Worm (Caenorhabditis elegans) whole organism, young adult: Measurements from ENCODE around the gene F54B3.4.

Experiments
- B0019.2 ChIP-seq: fragments of 200-800 bp; sonication (Bioruptor generic); conservative IDR thresholded peaks from 2 replicates; pipeline ENCODE4 v1.3.6; 2022; ENCODE audit warnings: missing genetic modification reagents, missing genetic modification characterization, missing compliant biosample characterization
- B0035.1 ChIP-seq: sonication (generic microtip); optimal IDR thresholded peaks from 2 replicates; lab custom pipeline; 2016; ENCODE audit warnings: missing genetic modification characterization, mild to moderate bottlenecking, missing compliant biosample characterization, missing genotype, missing genetic modification reagents
- B0261.1 ChIP-seq: sonication (generic microtip); optimal IDR thresholded peaks from 2 replicates; lab custom pipeline; 2016; ENCODE audit warnings: mild to moderate bottlenecking, missing genetic modification characterization, moderate library complexity, missing compliant biosample characterization
- C06A6.2 ChIP-seq: fragments of 200-800 bp; sonication (Bioruptor generic); conservative IDR thresholded peaks from 2 replicates; pipeline ENCODE4 v1.3.6; 2022; ENCODE audit warnings: missing genetic modification characterization, missing compliant biosample characterization
- F33H1.4 ChIP-seq: fragments of 200-800 bp; sonication (Bioruptor generic); IDR thresholded peaks from 2 replicates; pipeline ENCODE4 v1.3.6; 2022; ENCODE audit warnings: missing genetic modification reagents, missing genetic modification characterization, missing compliant biosample characterization
- F39B2.1 ChIP-seq: fragments of 200-800 bp; sonication (Bioruptor generic); IDR thresholded peaks from 2 replicates; pipeline ENCODE4 v1.3.6; 2022; ENCODE audit warnings: missing genetic modification reagents, missing genetic modification characterization, missing compliant biosample characterization
- F55B11.4 ChIP-seq: sonication (generic microtip); optimal IDR thresholded peaks from 2 replicates; lab custom pipeline; 2016; ENCODE audit warnings: missing compliant biosample characterization, missing genetic modification characterization, borderline replicate concordance; ENCODE audit not compliant: insufficient read depth
- F57A8.1 ChIP-seq: fragments of 200-800 bp; sonication (Bioruptor generic); optimal IDR thresholded peaks from 2 replicates; lab custom pipeline; 2018; ENCODE audit warnings: mild to moderate bottlenecking, missing genetic modification characterization, moderate library complexity, missing compliant biosample characterization
- Y53G8AR.9 ChIP-seq: fragments of 200-800 bp; sonication (Bioruptor generic); conservative IDR thresholded peaks from 2 replicates; pipeline ENCODE4 v1.3.6; 2022; ENCODE audit warnings: missing genetic modification reagents, missing genetic modification characterization, missing compliant biosample characterization
- Y56A3A.18 ChIP-seq: fragments of 200-800 bp; sonication (Bioruptor generic); IDR thresholded peaks from 2 replicates; pipeline ENCODE4 v1.3.6; 2022; ENCODE audit warnings: missing genetic modification reagents, missing genetic modification characterization, missing compliant biosample characterization
- Y79H2A.3 ChIP-seq: fragments of 200-800 bp; sonication (Bioruptor generic); conservative IDR thresholded peaks from 2 replicates; pipeline ENCODE4 v1.3.6; 2022; ENCODE audit warnings: missing genetic modification reagents, missing genetic modification characterization, missing compliant biosample characterization
- Y95B8A.8 ChIP-seq: fragments of 200-800 bp; sonication (Bioruptor generic); IDR thresholded peaks from 2 replicates; pipeline ENCODE4 v1.3.6; 2022; ENCODE audit warnings: missing genetic modification reagents, missing genetic modification characterization, missing compliant biosample characterization
- ZK185.1 ChIP-seq: sonication (generic microtip); optimal IDR thresholded peaks from 2 replicates; lab custom pipeline; 2016; ENCODE audit warnings: mild to moderate bottlenecking, missing genetic modification characterization, missing compliant biosample characterization; ENCODE audit not compliant: poor library complexity, severe bottlenecking
- bed-1 ChIP-seq: fragments of 200-800 bp; sonication (Bioruptor generic); IDR thresholded peaks from 2 replicates; pipeline ENCODE4 v1.3.6; 2022; ENCODE audit warnings: missing genetic modification reagents, missing genetic modification characterization, missing compliant biosample characterization
- cebp-1 ChIP-seq, 2 experiments: fragments of 200-800 bp in 1 of 2; sonication (Bioruptor generic) in 1 of 2; sonication (generic microtip) in 1 of 2; IDR thresholded peaks in 1 of 2; optimal IDR thresholded peaks in 1 of 2; 2 replicates each; pipeline versions ENCODE4 v1.3.6 to Lab custom; 2017 to 2022; ENCODE audit warnings: missing compliant biosample characterization in 2 of 2, missing genetic modification characterization in 2 of 2, mild to moderate bottlenecking in 1 of 2, missing genetic modification reagents in 1 of 2, moderate library complexity in 1 of 2
- ceh-27 ChIP-seq: fragments of 200-800 bp; sonication (Bioruptor generic); optimal IDR thresholded peaks from 2 replicates; lab custom pipeline; 2018; ENCODE audit warnings: mild to moderate bottlenecking, missing genetic modification characterization, moderate library complexity, missing compliant biosample characterization
- ceh-58 ChIP-seq: fragments of 200-800 bp; sonication (Bioruptor generic); IDR thresholded peaks from 2 replicates; pipeline ENCODE4 v1.3.6; 2022; ENCODE audit warnings: missing genetic modification characterization, missing compliant biosample characterization
- ceh-79 ChIP-seq: sonication (generic microtip); optimal IDR thresholded peaks from 2 replicates; lab custom pipeline; 2017; ENCODE audit warnings: mild to moderate bottlenecking, missing genetic modification characterization, missing compliant biosample characterization
- ceh-91 ChIP-seq: fragments of 200-800 bp; sonication (Bioruptor generic); IDR thresholded peaks from 2 replicates; pipeline ENCODE4 v1.3.6; 2022; ENCODE audit warnings: missing genetic modification reagents, missing genetic modification characterization, missing compliant biosample characterization
- dox-1 ChIP-seq: fragments of 200-800 bp; sonication (Bioruptor generic); IDR thresholded peaks from 2 replicates; pipeline ENCODE4 v1.3.6; 2022; ENCODE audit warnings: missing genetic modification reagents, missing genetic modification characterization, missing compliant biosample characterization
- dpff-1 ChIP-seq: sonication (generic microtip); optimal IDR thresholded peaks from 2 replicates; lab custom pipeline; 2017; ENCODE audit warnings: mild to moderate bottlenecking, missing genetic modification characterization, missing compliant biosample characterization
- dpl-1 ChIP-seq: fragments of 150-350 bp; optimal IDR thresholded peaks from 2 replicates; lab custom pipeline; 2014; ENCODE audit warnings: missing biosample characterization, missing genetic modification reagents, missing genetic modification characterization
- ekl-4 ChIP-seq: fragments of 200-800 bp; sonication (Bioruptor generic); IDR thresholded peaks from 2 replicates; pipeline ENCODE4 v1.3.6; 2022; ENCODE audit warnings: missing genetic modification reagents, missing genetic modification characterization, missing compliant biosample characterization
- ets-4 ChIP-seq: fragments of 200-800 bp; sonication (Bioruptor generic); optimal IDR thresholded peaks from 2 replicates; lab custom pipeline; 2018; ENCODE audit warnings: mild to moderate bottlenecking, missing genetic modification characterization, missing compliant biosample characterization
- him-1 ChIP-seq: sonication (generic microtip); optimal IDR thresholded peaks from 2 replicates; lab custom pipeline; 2016; ENCODE audit warnings: missing genotype, missing genetic modification reagents, missing genetic modification characterization, missing compliant biosample characterization
- hmg-1.2 ChIP-seq: fragments of 200-800 bp; sonication (Bioruptor generic); IDR thresholded peaks from 2 replicates; pipeline ENCODE4 v1.3.6; 2022; ENCODE audit warnings: missing genetic modification reagents, missing genetic modification characterization, missing compliant biosample characterization
- hrde-1 ChIP-seq: sonication (generic microtip); optimal IDR thresholded peaks from 2 replicates; lab custom pipeline; 2016; ENCODE audit warnings: missing genetic modification characterization, mild to moderate bottlenecking, missing compliant biosample characterization, moderate library complexity, missing genotype, missing genetic modification reagents, borderline replicate concordance
- hsf-1 ChIP-seq: fragments of 200-800 bp; sonication (Bioruptor generic); IDR thresholded peaks from 2 replicates; pipeline ENCODE4 v1.3.6; 2022; ENCODE audit warnings: missing genetic modification reagents, missing genetic modification characterization, missing compliant biosample characterization
- lin-26 ChIP-seq: fragments of 200-800 bp; sonication (Bioruptor generic); IDR thresholded peaks from 2 replicates; pipeline ENCODE4 v1.3.6; 2022; ENCODE audit warnings: missing genetic modification reagents, missing genetic modification characterization, missing compliant biosample characterization
- lsl-1 ChIP-seq: fragments of 200-800 bp; sonication (Bioruptor generic); optimal IDR thresholded peaks from 2 replicates; lab custom pipeline; 2018; ENCODE audit warnings: mild to moderate bottlenecking, missing genetic modification characterization, moderate library complexity, missing compliant biosample characterization
- lsy-27 ChIP-seq: sonication (generic microtip); optimal IDR thresholded peaks from 2 replicates; lab custom pipeline; 2017; ENCODE audit warnings: missing genetic modification characterization, mild to moderate bottlenecking, missing compliant biosample characterization, antibody characterized with exemption, missing genotype, borderline replicate concordance; ENCODE audit not compliant: insufficient read depth
- madf-10 ChIP-seq: sonication (generic microtip); optimal IDR thresholded peaks from 2 replicates; lab custom pipeline; 2016; ENCODE audit warnings: mild to moderate bottlenecking, missing genetic modification characterization, missing compliant biosample characterization
- madf-6 ChIP-seq: fragments of 200-800 bp; sonication (Bioruptor generic); IDR thresholded peaks from 2 replicates; pipeline ENCODE4 v1.3.6; 2022; ENCODE audit warnings: missing genetic modification reagents, missing genetic modification characterization, missing compliant biosample characterization
- mcd-1 ChIP-seq: fragments of 200-800 bp; sonication (Bioruptor generic); IDR thresholded peaks from 2 replicates; pipeline ENCODE4 v1.3.6; 2022; ENCODE audit warnings: missing genetic modification reagents, missing genetic modification characterization, missing compliant biosample characterization
- nfya-1 ChIP-seq: sonication (generic microtip); optimal IDR thresholded peaks from 2 replicates; lab custom pipeline; 2017; ENCODE audit warnings: antibody characterized with exemption, missing compliant biosample characterization, missing genetic modification characterization, borderline replicate concordance; ENCODE audit not compliant: insufficient read depth
- nfya-2 ChIP-seq: fragments of 200-800 bp; sonication (Bioruptor generic); IDR thresholded peaks from 2 replicates; pipeline ENCODE4 v1.3.6; 2022; ENCODE audit warnings: missing genetic modification reagents, missing genetic modification characterization, missing compliant biosample characterization
- nfyb-1 ChIP-seq: fragments of 200-800 bp; sonication (Bioruptor generic); IDR thresholded peaks from 2 replicates; pipeline ENCODE4 v1.3.6; 2022; ENCODE audit warnings: missing genetic modification reagents, missing genetic modification characterization, missing compliant biosample characterization
- sdz-38 ChIP-seq: sonication (generic microtip); optimal IDR thresholded peaks from 2 replicates; lab custom pipeline; 2016; ENCODE audit warnings: missing genotype, missing genetic modification characterization, missing compliant biosample characterization
- snpc-1.3 ChIP-seq: sonication (generic microtip); optimal IDR thresholded peaks from 2 replicates; lab custom pipeline; 2017; ENCODE audit warnings: missing genetic modification characterization, mild to moderate bottlenecking, missing compliant biosample characterization, antibody characterized with exemption, moderate library complexity, missing genotype, missing genetic modification reagents; ENCODE audit not compliant: insufficient read depth
- snpc-4 ChIP-seq, 5 experiments: fragments of 150-350 bp in 1 of 5; sonication (generic microtip) in 4 of 5; optimal IDR thresholded peaks; 2 replicates each; lab custom pipeline; 2014 to 2018; ENCODE audit warnings: missing genetic modification characterization in 5 of 5, missing biosample characterization in 3 of 5, antibody characterized with exemption in 2 of 5, mild to moderate bottlenecking in 2 of 5, missing compliant biosample characterization in 2 of 5, missing genotype in 2 of 5, moderate library complexity in 2 of 5, missing genetic modification reagents in 1 of 5
- somi-1 ChIP-seq: fragments of 200-800 bp; sonication (Bioruptor generic); optimal IDR thresholded peaks from 2 replicates; lab custom pipeline; 2018; ENCODE audit warnings: mild to moderate bottlenecking, missing genetic modification characterization, missing compliant biosample characterization
- tbp1 ChIP-seq: fragments of 200-800 bp; sonication (Bioruptor generic); optimal IDR thresholded peaks from 2 replicates; lab custom pipeline; 2018; ENCODE audit warnings: mild to moderate bottlenecking, missing genetic modification characterization, missing compliant biosample characterization
- unc-130 ChIP-seq: sonication (generic microtip); optimal IDR thresholded peaks from 2 replicates; lab custom pipeline; 2016; ENCODE audit warnings: missing genetic modification reagents, missing genetic modification characterization, missing compliant biosample characterization
- xnd-1 ChIP-seq: sonication (generic microtip); optimal IDR thresholded peaks from 2 replicates; lab custom pipeline; 2016; ENCODE audit warnings: missing genotype, missing genetic modification reagents, missing genetic modification characterization, missing compliant biosample characterization
- ztf-6 ChIP-seq: fragments of 200-800 bp; sonication (Bioruptor generic); IDR thresholded peaks from 2 replicates; pipeline ENCODE4 v1.3.6; 2022; ENCODE audit warnings: missing genetic modification reagents, missing genetic modification characterization, missing compliant biosample characterization

F54B3.4 gene

DNA sequence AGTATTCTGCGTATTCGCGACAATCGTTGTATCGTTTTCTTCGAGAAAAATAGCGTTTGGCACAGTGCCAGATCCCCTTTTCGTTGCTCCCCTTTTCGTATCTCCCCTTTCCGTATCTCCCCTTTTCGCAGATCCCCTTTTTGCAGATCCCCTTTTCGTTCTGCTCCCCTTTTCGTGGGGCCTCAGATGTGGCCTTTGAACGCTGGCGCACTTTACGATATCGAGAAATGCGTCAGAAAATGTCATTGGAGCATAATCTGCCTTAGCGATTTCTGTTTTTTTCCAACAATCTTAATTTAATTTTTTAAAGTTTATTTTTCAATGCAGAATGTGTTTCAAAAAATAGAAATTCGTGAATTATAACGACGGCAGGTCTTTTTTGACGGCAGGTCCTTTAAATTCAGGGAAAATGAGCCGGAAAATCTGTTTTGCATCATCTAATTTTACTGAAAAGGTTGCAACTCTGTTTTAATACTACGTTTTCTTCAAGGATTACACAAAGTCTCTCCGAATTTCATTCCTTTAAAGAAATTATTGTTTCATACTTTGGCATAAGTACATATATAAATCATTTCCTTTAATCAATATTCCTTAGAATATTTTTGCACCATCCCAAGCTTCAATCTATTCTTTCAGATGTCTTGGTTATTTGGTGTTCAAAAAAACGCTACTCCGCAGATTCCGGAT, 22.5 kb downstream of the F54B3.4 start, which contains the start of gene atad-3 (continued):
- peak; percentile 80; the same call in 1 of the 2 replicates for TF ChIP-seq hsf-1 (GFP tag; lab: Robert Waterston, UW)
- TF ChIP-seq nfyb-1 (GFP tag; lab: Robert Waterston, UW): peak; percentile 95
- peak; percentile 33 for TF ChIP-seq hrde-1 (tag; lab: Kevin White, UChicago)
- TF ChIP-seq bed-1 (GFP tag; lab: Robert Waterston, UW): no peak
- TF ChIP-seq Y53G8AR.9: peak; percentile 95
- peak; percentile 78 for TF ChIP-seq hmg-1.2 (GFP tag; lab: Robert Waterston, UW)
- peak; percentile 62; the same call in 1 of the 2 replicates for TF ChIP-seq Y56A3A.18 (GFP tag; lab: Robert Waterston, UW)
- TF ChIP-seq unc-130: peak; percentile 74
- peak; percentile 87 for TF ChIP-seq madf-10 (tag; lab: Kevin White, UChicago)
- no peak for TF ChIP-seq F57A8.1
- TF ChIP-seq ceh-91 (GFP tag; lab: Robert Waterston, UW): peak; percentile 93
- TF ChIP-seq xnd-1 (tag; lab: Kevin White, UChicago): no peak
- TF ChIP-seq lsl-1: peak; percentile 66
- peak; percentile 12 for TF ChIP-seq snpc-1.3 (tag; lab: Kevin White, UChicago)
- TF ChIP-seq B0035.1 (tag; lab: Kevin White, UChicago): peak; percentile 20
- TF ChIP-seq lsy-27: no peak
- TF ChIP-seq tbp1 (GFP tag; lab: Kevin White, UChicago): peak; percentile 72
- peak; percentile 93 for TF ChIP-seq ztf-6
- TF ChIP-seq ZK185.1: peak; percentile 86
- peak; percentile 98 for TF ChIP-seq dox-1
- peak; percentile 77 for TF ChIP-seq somi-1
- no peak for TF ChIP-seq dpff-1 (tag; lab: Kevin White, UChicago)
- TF ChIP-seq F55B11.4 (tag; lab: Kevin White, UChicago): no peak
- peak; percentile 10 for TF ChIP-seq B0261.1
- peak; percentile 23 for TF ChIP-seq snpc-4 (GFP tag; optimal IDR thresholded peaks at IDR 0.05; lab: Kevin White, UChicago)
- TF ChIP-seq snpc-4 (tag; optimal IDR thresholded peaks at IDR 0.05; lab: Kevin White, UChicago): peak; percentile 21 to 69 (median 52)
- peak; percentile 88 for TF ChIP-seq Y79H2A.3 (GFP tag; lab: Robert Waterston, UW)
- TF ChIP-seq dpl-1 (GFP tag; lab: Kevin White, UChicago): peak; percentile 24
- no peak for TF ChIP-seq ceh-58 (GFP tag; lab: Robert Waterston, UW)
- TF ChIP-seq nfya-1 (tag; lab: Kevin White, UChicago): no peak
- TF ChIP-seq F39B2.1 (GFP tag; lab: Robert Waterston, UW): no peak
- peak; percentile 80 for TF ChIP-seq F33H1.4 (GFP tag; lab: Robert Waterston, UW)
- peak; percentile 89 for TF ChIP-seq C06A6.2 (GFP tag; lab: Robert Waterston, UW)
- TF ChIP-seq ekl-4 (GFP tag; lab: Robert Waterston, UW): peak; percentile 94
- peak; percentile 95 for TF ChIP-seq B0019.2 (GFP tag; lab: Robert Waterston, UW)
- no peak for TF ChIP-seq sdz-38 (tag; lab: Kevin White, UChicago)
- TF ChIP-seq nfya-2: no peak
- peak; percentile 95 for TF ChIP-seq mcd-1 (GFP tag; lab: Robert Waterston, UW)
- TF ChIP-seq lin-26 (GFP tag; lab: Robert Waterston, UW): peak; percentile 95
- peak; percentile 97 for TF ChIP-seq Y95B8A.8
- TF ChIP-seq ceh-79 (tag; lab: Kevin White, UChicago): no peak
- TF ChIP-seq him-1 (tag; lab: Kevin White, UChicago): no peak
- TF ChIP-seq cebp-1 (GFP tag; IDR thresholded peaks at IDR 0.05; lab: Robert Waterston, UW): peak; percentile 89
- peak; percentile 86 for TF ChIP-seq cebp-1 (tag; optimal IDR thresholded peaks at IDR 0.05; lab: Kevin White, UChicago)
- no peak for TF ChIP-seq ets-4 (GFP tag; lab: Kevin White, UChicago)
- peak; percentile 81 for TF ChIP-seq madf-6 (GFP tag; lab: Robert Waterston, UW)
- peak; percentile 94 for TF ChIP-seq ceh-27 (GFP tag; lab: Kevin White, UChicago)
